Worm (Caenorhabditis elegans) whole organism, mixed stage, embryonic: ENCODE measurements around the gene R160.3.

Experiments used
- M03D4.4 ChIP-seq: sonication (generic microtip); optimal IDR thresholded peaks from 2 replicates; lab custom pipeline; 2017; ENCODE audit warnings: mild to moderate bottlenecking, missing genetic modification characterization, missing compliant biosample characterization
- blmp-1 ChIP-seq: fragments of 150-350 bp; optimal IDR thresholded peaks from 2 replicates; lab custom pipeline; 2014; ENCODE audit warnings: missing biosample characterization, missing genetic modification characterization
- ceh-39 ChIP-seq: fragments of 150-350 bp; optimal IDR thresholded peaks from 2 replicates; lab custom pipeline; 2014; ENCODE audit warnings: missing biosample characterization, missing genetic modification characterization
- ceh-43 ChIP-seq: fragments of 200-800 bp; sonication (Bioruptor generic); optimal IDR thresholded peaks from 2 replicates; lab custom pipeline; 2018; ENCODE audit warnings: mild to moderate bottlenecking, missing genetic modification characterization, moderate library complexity, missing compliant biosample characterization
- ceh-83 ChIP-seq: fragments of 200-800 bp; sonication (Bioruptor generic); optimal IDR thresholded peaks from 2 replicates; lab custom pipeline; 2018; ENCODE audit warnings: mild to moderate bottlenecking, missing genetic modification characterization, missing compliant biosample characterization
- ces-1 ChIP-seq: fragments of 150-350 bp; optimal IDR thresholded peaks from 2 replicates; lab custom pipeline; 2014; ENCODE audit warnings: missing biosample characterization, missing genetic modification reagents, missing genetic modification characterization
- cnd-1 ChIP-seq: fragments of 200-800 bp; sonication (Bioruptor generic); optimal IDR thresholded peaks from 2 replicates; lab custom pipeline; 2018; ENCODE audit warnings: mild to moderate bottlenecking, missing genetic modification characterization, missing compliant biosample characterization
- elt-1 ChIP-seq: sonication (generic microtip); optimal IDR thresholded peaks from 2 replicates; lab custom pipeline; 2017; ENCODE audit warnings: missing genetic modification characterization, mild to moderate bottlenecking, missing compliant biosample characterization, antibody characterized with exemption, moderate library complexity, borderline replicate concordance; ENCODE audit not compliant: insufficient read depth
- elt-3 ChIP-seq: fragments of 150-350 bp; optimal IDR thresholded peaks from 2 replicates; lab custom pipeline; 2014; ENCODE audit warnings: missing biosample characterization, missing genetic modification characterization
- flh-1 ChIP-seq: fragments of 200-800 bp; sonication (Bioruptor generic); optimal IDR thresholded peaks from 2 replicates; lab custom pipeline; 2018; ENCODE audit warnings: mild to moderate bottlenecking, missing genetic modification characterization, moderate library complexity, missing compliant biosample characterization
- hlh-1 ChIP-seq: fragments of 150-350 bp; optimal IDR thresholded peaks from 2 replicates; lab custom pipeline; 2014; ENCODE audit warnings: missing biosample characterization, missing genetic modification reagents, missing genetic modification characterization
- lin-13 ChIP-seq: fragments of 150-350 bp; optimal IDR thresholded peaks from 2 replicates; lab custom pipeline; 2014; ENCODE audit warnings: missing biosample characterization, missing genetic modification characterization
- lin-32 ChIP-seq: fragments of 200-800 bp; sonication (Bioruptor generic); optimal IDR thresholded peaks from 2 replicates; lab custom pipeline; 2018; ENCODE audit warnings: mild to moderate bottlenecking, missing genetic modification characterization, missing compliant biosample characterization
- lsy-2 ChIP-seq: fragments of 150-350 bp; optimal IDR thresholded peaks from 2 replicates; lab custom pipeline; 2014; ENCODE audit warnings: missing biosample characterization, missing genetic modification characterization
- mab-5 ChIP-seq: fragments of 150-350 bp; optimal IDR thresholded peaks from 2 replicates; lab custom pipeline; 2014; ENCODE audit warnings: missing biosample characterization, missing genetic modification characterization
- mep-1 ChIP-seq: fragments of 150-350 bp; optimal IDR thresholded peaks from 2 replicates; lab custom pipeline; 2017; ENCODE audit warnings: missing biosample characterization, missing genetic modification reagents, missing genetic modification characterization, inconsistent platforms
- nhr-2 ChIP-seq: fragments of 150-350 bp; optimal IDR thresholded peaks from 2 replicates; lab custom pipeline; 2014; ENCODE audit warnings: missing biosample characterization, missing genetic modification characterization
- nhr-28 ChIP-seq: fragments of 150-350 bp; optimal IDR thresholded peaks from 2 replicates; lab custom pipeline; 2014; ENCODE audit warnings: missing biosample characterization, missing genetic modification characterization
- nhr-76 ChIP-seq: sonication (generic microtip); optimal IDR thresholded peaks from 2 replicates; lab custom pipeline; 2017; ENCODE audit warnings: missing biosample characterization, missing genetic modification characterization
- pha-4 ChIP-seq: fragments of 150-350 bp; optimal IDR thresholded peaks from 2 replicates; lab custom pipeline; 2018; ENCODE audit warnings: missing biosample characterization, missing genetic modification reagents, missing genetic modification characterization
- sem-2 ChIP-seq: fragments of 200-800 bp; sonication (Bioruptor generic); optimal IDR thresholded peaks from 2 replicates; lab custom pipeline; 2018; ENCODE audit warnings: mild to moderate bottlenecking, missing genetic modification characterization, missing compliant biosample characterization
- snpc-4 ChIP-seq: fragments of 150-350 bp; optimal IDR thresholded peaks from 2 replicates; lab custom pipeline; 2014; ENCODE audit warnings: missing biosample characterization, missing genetic modification characterization
- sptf-1 ChIP-seq: sonication (generic microtip); optimal IDR thresholded peaks from 2 replicates; lab custom pipeline; 2017; ENCODE audit warnings: mild to moderate bottlenecking, missing genetic modification characterization, moderate library complexity, missing compliant biosample characterization
- tbx-8 ChIP-seq: fragments of 200-800 bp; sonication (Bioruptor generic); optimal IDR thresholded peaks from 2 replicates; lab custom pipeline; 2018; ENCODE audit warnings: mild to moderate bottlenecking, missing genetic modification characterization, moderate library complexity, missing compliant biosample characterization
- unc-120 ChIP-seq: sonication (generic microtip); optimal IDR thresholded peaks from 2 replicates; lab custom pipeline; 2017; ENCODE audit warnings: missing genetic modification characterization, missing compliant biosample characterization; ENCODE audit not compliant: poor library complexity, severe bottlenecking
- unc-39 ChIP-seq: fragments of 150-350 bp; optimal IDR thresholded peaks from 2 replicates; lab custom pipeline; 2014; ENCODE audit warnings: missing biosample characterization, missing genetic modification characterization
- unc-62 ChIP-seq: fragments of 150-350 bp; optimal IDR thresholded peaks from 2 replicates; lab custom pipeline; 2014; ENCODE audit warnings: missing biosample characterization, missing genetic modification reagents, missing genetic modification characterization
- zip-8 ChIP-seq: fragments of 150-350 bp; optimal IDR thresholded peaks from 2 replicates; lab custom pipeline; 2014; ENCODE audit warnings: missing biosample characterization, missing genetic modification characterization
- ztf-11 ChIP-seq: fragments of 150-350 bp; optimal IDR thresholded peaks from 2 replicates; lab custom pipeline; 2014; ENCODE audit warnings: missing biosample characterization, missing genetic modification characterization

Gene R160.3

DNA sequence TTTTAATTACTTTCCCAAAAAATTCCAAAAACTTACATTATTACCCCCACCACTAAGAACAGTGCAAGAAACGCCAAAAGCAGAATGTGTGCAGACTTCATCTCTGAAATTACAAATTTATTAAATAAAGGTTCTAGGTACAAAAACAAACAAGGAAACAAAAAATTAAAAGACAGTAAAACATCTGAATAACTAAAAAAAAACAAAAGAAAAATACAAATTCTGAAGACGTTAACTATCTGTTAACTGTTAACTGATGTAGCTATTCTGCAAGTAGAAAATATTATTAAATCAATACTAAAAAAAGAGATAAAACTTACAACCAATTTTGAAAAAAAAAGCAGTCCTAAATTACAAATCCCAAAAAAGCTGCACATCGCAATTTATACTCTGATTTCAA lies 5.3 kb upstream of the R160.3 start, which contains the start of gene R160.13:
R160.13 (minus strand) TSS at position 101 of the 400 bp plus-strand sequence.
- no peak for TF ChIP-seq snpc-4
- TF ChIP-seq unc-62 (GFP tag; lab: Kevin White, UChicago): no peak
- TF ChIP-seq ztf-11: no peak
- TF ChIP-seq ces-1: no peak
- no peak for TF ChIP-seq lin-32
- no peak for TF ChIP-seq flh-1 (GFP tag; lab: Kevin White, UChicago)
- no peak for TF ChIP-seq tbx-8 (GFP tag; lab: Kevin White, UChicago)
- TF ChIP-seq nhr-2 (tag; lab: Kevin White, UChicago): no peak
- no peak for TF ChIP-seq mep-1 (tag; lab: Kevin White, UChicago)
- TF ChIP-seq ceh-83 (GFP tag; lab: Kevin White, UChicago): no peak
- no peak for TF ChIP-seq M03D4.4 (tag; lab: Kevin White, UChicago)

ce11 chrX:4370756-4371155 lies 4.6 kb upstream of the R160.3 start, which contains the start of gene R160.5:
TSS of gene R160.5 (minus strand) at chrX:4370856.
- no peak for TF ChIP-seq unc-39 (tag; lab: Kevin White, UChicago)

DNA sequence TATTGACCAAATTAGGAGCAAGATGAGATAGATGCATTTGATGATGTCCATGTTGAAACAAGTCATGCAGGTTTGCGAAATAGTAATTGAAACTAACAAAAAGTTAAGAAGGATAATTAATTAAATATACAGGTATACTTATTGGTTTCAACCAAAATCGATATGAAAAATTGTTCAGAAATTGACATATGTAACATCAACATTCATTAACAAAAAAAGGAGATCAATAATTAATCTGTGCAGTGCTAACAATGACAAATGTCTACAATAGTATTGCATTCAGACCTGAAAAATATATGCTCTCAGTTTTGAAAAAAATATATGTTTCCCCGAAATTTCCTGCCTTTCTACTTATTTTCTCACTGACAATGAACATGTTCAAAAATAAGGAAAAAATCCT lies 2.7 kb upstream of the R160.3 start, which contains the start of gene R160.4:
R160.4 (minus strand) TSS at position 101 of the 400 bp plus-strand sequence.
- TF ChIP-seq ceh-43 (GFP tag; lab: Kevin White, UChicago) (no peak), unc-62 (GFP tag; lab: Kevin White, UChicago) (no peak), ceh-83 (GFP tag; lab: Kevin White, UChicago) (no peak), ztf-11 (no peak), sptf-1 (tag; lab: Kevin White, UChicago) (no peak), pha-4 (tag; lab: Kevin White, UChicago) (no peak), unc-120 (tag; lab: Kevin White, UChicago) (no peak), zip-8 (no peak), lin-13 (tag; lab: Kevin White, UChicago) (no peak), blmp-1 (tag; lab: Kevin White, UChicago) (no peak), lsy-2 (no peak), mab-5 (tag; lab: Kevin White, UChicago) (no peak), elt-1 (tag; lab: Kevin White, UChicago) (no peak), snpc-4 (no peak), ceh-39 (tag; lab: Kevin White, UChicago) (no peak)

DNA sequence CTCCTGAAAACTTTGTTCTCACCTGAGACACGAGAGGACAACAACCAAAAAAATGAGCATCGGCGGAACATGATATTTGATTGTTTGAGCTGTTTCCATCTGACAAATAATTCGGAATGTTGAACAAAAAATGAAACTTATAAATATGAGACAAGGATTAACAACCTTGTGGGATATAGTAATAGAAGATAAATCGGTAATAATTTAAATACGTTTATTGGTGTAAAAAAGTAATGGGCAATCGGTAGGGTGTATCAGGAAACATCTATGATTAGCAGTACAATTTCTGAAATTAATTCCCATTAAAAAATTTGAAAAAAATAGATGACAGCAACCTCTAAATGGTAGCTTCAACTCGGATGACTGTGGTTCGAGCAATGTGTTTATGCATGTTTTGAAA lies 1.3 kb upstream of the R160.3 start, which contains the start of gene R160.10:
R160.10 (minus strand) TSS at position 101 of the 400 bp plus-strand sequence.
- TF ChIP-seq ceh-83 (GFP tag; lab: Kevin White, UChicago): no peak
- no peak for TF ChIP-seq mep-1 (tag; lab: Kevin White, UChicago)
- TF ChIP-seq ceh-43 (GFP tag; lab: Kevin White, UChicago): no peak
- no peak for TF ChIP-seq sem-2 (GFP tag; lab: Kevin White, UChicago)
- no peak for TF ChIP-seq nhr-2 (tag; lab: Kevin White, UChicago)
- TF ChIP-seq ztf-11: no peak
- no peak for TF ChIP-seq sptf-1 (tag; lab: Kevin White, UChicago)
- TF ChIP-seq hlh-1 (tag; lab: Kevin White, UChicago): no peak
- TF ChIP-seq flh-1 (GFP tag; lab: Kevin White, UChicago): no peak

ce11 chrX:4364877-4365276 lies 1.3 kb downstream of the R160.3 start, which contains the start of gene F14H12.8:
TSS of gene F14H12.8 (minus strand) at chrX:4364977.
- TF ChIP-seq nhr-76 (tag; lab: Kevin White, UChicago) (no peak), M03D4.4 (tag; lab: Kevin White, UChicago) (no peak), blmp-1 (tag; lab: Kevin White, UChicago) (no peak), mep-1 (tag; lab: Kevin White, UChicago) (no peak), cnd-1 (tag; lab: Kevin White, UChicago) (no peak), elt-1 (tag; lab: Kevin White, UChicago) (no peak)
- TF ChIP-seq, all 35 proteins: peak for 0

- TF ChIP-seq nhr-28 (tag; lab: Kevin White, UChicago) (no peak), elt-3 (tag; lab: Kevin White, UChicago) (no peak), lsy-2 (no peak), snpc-4 (no peak), pha-4 (tag; lab: Kevin White, UChicago) (no peak), ceh-83 (GFP tag; lab: Kevin White, UChicago) (no peak)
These were observed 2.9 kb downstream of the R160.3 start, which contains the start of gene F14H12.17 for ce11 chrX:4363200-4363599. TSS of gene F14H12.17 (minus strand) at chrX:4363300.
